Fruit fly (Drosophila melanogaster) whole organism, prepupa: ENCODE measurements around the gene CG16865.

Experiments used
- CG10631 ChIP-seq: fragments of 200-800 bp; sonication (Bioruptor generic); optimal IDR thresholded peaks from 2 replicates; lab custom pipeline; 2016; ENCODE audit warnings: missing biosample characterization, missing genetic modification characterization
- CG16779 ChIP-seq: fragments of 200-800 bp; sonication (Bioruptor generic); optimal IDR thresholded peaks from 3 replicates; lab custom pipeline; 2017; ENCODE audit warnings: missing biosample characterization, mild to moderate bottlenecking, missing genetic modification characterization
- CG6276 ChIP-seq: fragments of 200-800 bp; sonication (Bioruptor generic); optimal IDR thresholded peaks from 2 replicates; lab custom pipeline; 2017; ENCODE audit warnings: missing biosample characterization, mild to moderate bottlenecking, missing genetic modification characterization
- CG8119 ChIP-seq: fragments of 200-800 bp; sonication (Bioruptor generic); IDR thresholded peaks from 3 replicates; pipeline ENCODE4 v1.3.6; 2022; ENCODE audit warnings: missing biosample characterization, missing genetic modification characterization
- CG8632 ChIP-seq: fragments of 200-800 bp; sonication (Bioruptor generic); optimal IDR thresholded peaks from 3 replicates; lab custom pipeline; 2016; ENCODE audit warnings: missing biosample characterization, missing genetic modification characterization
- Eip75B ChIP-seq: fragments of 200-800 bp; sonication (Bioruptor generic); optimal IDR thresholded peaks from 3 replicates; lab custom pipeline; 2016; ENCODE audit warnings: missing biosample characterization, missing genetic modification characterization
- Gug ChIP-seq: fragments of 200-800 bp; sonication (Bioruptor generic); IDR thresholded peaks from 2 replicates; pipeline ENCODE4 v1.3.6; 2022; ENCODE audit warnings: missing biosample characterization, missing genetic modification characterization
- Lpt ChIP-seq: fragments of 200-800 bp; sonication (Bioruptor generic); optimal IDR thresholded peaks from 3 replicates; lab custom pipeline; 2016; ENCODE audit warnings: missing biosample characterization, missing genetic modification characterization
- OdsH ChIP-seq: fragments of 200-800 bp; sonication (Bioruptor generic); optimal IDR thresholded peaks from 3 replicates; lab custom pipeline; 2016; ENCODE audit warnings: missing biosample characterization, missing genetic modification characterization
- Smox ChIP-seq: fragments of 200-800 bp; sonication (Bioruptor generic); optimal IDR thresholded peaks from 3 replicates; lab custom pipeline; 2016; ENCODE audit warnings: missing biosample characterization, missing genetic modification characterization
- acj6 ChIP-seq: fragments of 200-800 bp; sonication (Bioruptor generic); optimal IDR thresholded peaks from 3 replicates; lab custom pipeline; 2016; ENCODE audit warnings: missing biosample characterization, missing genetic modification characterization
- fd59A ChIP-seq: fragments of 200-800 bp; sonication (Bioruptor generic); optimal IDR thresholded peaks from 2 replicates; lab custom pipeline; 2017; ENCODE audit warnings: missing biosample characterization, mild to moderate bottlenecking, missing genetic modification characterization, missing genetic modification reagents
- fd85E ChIP-seq: fragments of 200-800 bp; sonication (Bioruptor generic); optimal IDR thresholded peaks from 3 replicates; lab custom pipeline; 2016; ENCODE audit warnings: missing biosample characterization, missing genetic modification characterization
- topi ChIP-seq: fragments of 200-800 bp; sonication (Bioruptor generic); optimal IDR thresholded peaks from 3 replicates; lab custom pipeline; 2016; ENCODE audit warnings: missing biosample characterization, missing genetic modification characterization

DNA sequence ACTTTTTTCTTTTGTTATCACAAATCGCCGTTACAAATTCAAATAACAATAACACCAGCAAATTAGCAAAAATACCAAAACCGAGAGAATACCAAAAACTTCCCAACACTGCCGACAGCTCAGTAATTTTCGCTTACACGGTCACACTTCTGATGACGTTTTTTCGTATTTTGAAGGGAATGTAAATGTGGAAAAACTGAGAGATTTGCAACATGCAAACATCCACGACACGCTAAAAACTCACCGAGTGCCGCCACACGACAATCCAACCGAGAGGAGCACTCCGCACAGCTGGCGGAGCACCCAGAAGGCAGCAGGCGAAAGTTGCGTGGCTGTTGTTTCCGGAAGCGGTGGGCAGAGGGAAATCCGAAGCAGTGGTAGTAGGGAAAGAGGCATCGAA is 17.9 kb upstream of the CG16865 start, which contains the start of gene Sec71:
- TF ChIP-seq Lpt, result no peak
- TF ChIP-seq acj6 (GFP tag; lab: Kevin White, UChicago), result no peak
- TF ChIP-seq fd85E (GFP tag; lab: Kevin White, UChicago), result no peak
- no peak for TF ChIP-seq CG8119 (GFP tag; lab: Robert Waterston, UW)
- no peak for TF ChIP-seq OdsH (GFP tag; lab: Kevin White, UChicago)
- no peak for TF ChIP-seq Gug
- no peak for TF ChIP-seq CG16779 (tag; lab: Kevin White, UChicago)
- no peak for TF ChIP-seq topi (GFP tag; lab: Kevin White, UChicago)
- TF ChIP-seq CG8632, result no peak
- TF ChIP-seq CG10631 (GFP tag; lab: Kevin White, UChicago), result no peak
- no peak for TF ChIP-seq Smox (GFP tag; lab: Kevin White, UChicago)
- no peak for TF ChIP-seq Eip75B (GFP tag; lab: Kevin White, UChicago)
- TF ChIP-seq fd59A (GFP tag; lab: Kevin White, UChicago), result no peak
- no peak for TF ChIP-seq CG6276 (GFP tag; lab: Kevin White, UChicago)
